Fruit fly (Drosophila melanogaster) whole organism, embryonic: Measurements from ENCODE around the gene Cisd2.
A peak's percentile ranks its signal among the peaks of the same experiment; 100 is the strongest.

Source experiments
- Atf3 ChIP-seq: fragments of 200-800 bp; sonication (Bioruptor generic); optimal IDR thresholded peaks from 3 replicates; lab custom pipeline; 2016; ENCODE audit warnings: missing biosample characterization, missing genetic modification characterization
- BEAF-32 ChIP-seq: fragments of 200-800 bp; sonication (Bioruptor generic); optimal IDR thresholded peaks from 3 replicates; lab custom pipeline; 2017; ENCODE audit warnings: missing biosample characterization, missing genetic modification characterization, mild to moderate bottlenecking, moderate library complexity, missing genetic modification reagents
- CG10147 ChIP-seq: fragments of 200-800 bp; sonication (Bioruptor generic); optimal IDR thresholded peaks from 2 replicates; lab custom pipeline; 2019; ENCODE audit warnings: missing biosample characterization, mild to moderate bottlenecking, missing genetic modification characterization, moderate library complexity
- CG11560 ChIP-seq: fragments of 200-800 bp; sonication (Bioruptor generic); IDR thresholded peaks from 3 replicates; pipeline ENCODE4 v1.3.6; 2022; ENCODE audit warnings: missing biosample characterization, missing genetic modification characterization
- CG12391 ChIP-seq: fragments of 200-800 bp; sonication (Bioruptor generic); optimal IDR thresholded peaks from 3 replicates; lab custom pipeline; 2018; ENCODE audit warnings: missing biosample characterization, mild to moderate bottlenecking, missing genetic modification characterization, moderate library complexity
- CG13287 ChIP-seq: fragments of 200-800 bp; sonication (Bioruptor generic); IDR thresholded peaks from 2 replicates; pipeline ENCODE4 v1.3.6; 2022; ENCODE audit warnings: missing biosample characterization, missing genetic modification characterization; ENCODE audit not compliant: partially characterized antibody
- CG14860 ChIP-seq: fragments of 200-800 bp; sonication (Bioruptor generic); IDR thresholded peaks from 3 replicates; pipeline ENCODE4 v1.3.6; 2022; ENCODE audit warnings: missing biosample characterization, missing genetic modification characterization; ENCODE audit not compliant: partially characterized antibody
- CG15514 ChIP-seq: fragments of 200-800 bp; sonication (Bioruptor generic); optimal IDR thresholded peaks from 3 replicates; lab custom pipeline; 2017; ENCODE audit warnings: missing biosample characterization, missing genetic modification characterization, mild to moderate bottlenecking, moderate library complexity, missing genetic modification reagents
- CG17361 ChIP-seq: fragments of 200-800 bp; sonication (Bioruptor generic); IDR thresholded peaks from 3 replicates; pipeline ENCODE4 v1.3.6; 2022; ENCODE audit warnings: missing biosample characterization, missing genetic modification characterization
- CG17612 ChIP-seq: fragments of 200-800 bp; sonication (Bioruptor generic); IDR thresholded peaks from 2 replicates; pipeline ENCODE4 v1.3.6; 2022; ENCODE audit warnings: missing biosample characterization, missing genetic modification characterization
- CG17829 ChIP-seq: fragments of 200-800 bp; optimal IDR thresholded peaks from 2 replicates; lab custom pipeline; 2019; ENCODE audit warnings: missing biosample characterization, mild to moderate bottlenecking, missing genetic modification characterization, moderate library complexity
- CG2129 ChIP-seq: fragments of 200-800 bp; sonication (Bioruptor generic); IDR thresholded peaks from 2 replicates; pipeline ENCODE4 v1.3.6; 2022; ENCODE audit warnings: missing biosample characterization, missing genetic modification characterization; ENCODE audit not compliant: partially characterized antibody
- CG34422 ChIP-seq: fragments of 200-800 bp; sonication (Bioruptor generic); IDR thresholded peaks from 3 replicates; pipeline ENCODE4 v1.3.6; 2022; ENCODE audit warnings: missing biosample characterization, missing genetic modification characterization
- CG4282 ChIP-seq: fragments of 200-800 bp; sonication (Bioruptor generic); optimal IDR thresholded peaks from 2 replicates; lab custom pipeline; 2016; ENCODE audit warnings: missing biosample characterization, missing genetic modification characterization
- CG7271 ChIP-seq: fragments of 200-800 bp; sonication (Bioruptor generic); optimal IDR thresholded peaks from 2 replicates; lab custom pipeline; 2018; ENCODE audit warnings: missing biosample characterization, mild to moderate bottlenecking, missing genetic modification characterization, moderate library complexity
- CG7839 ChIP-seq: fragments of 200-800 bp; sonication (Bioruptor generic); optimal IDR thresholded peaks from 3 replicates; lab custom pipeline; 2018; ENCODE audit warnings: missing biosample characterization, mild to moderate bottlenecking, missing genetic modification characterization, moderate library complexity
- CG8478 ChIP-seq: fragments of >200 bp; optimal IDR thresholded peaks from 2 replicates; lab custom pipeline; 2018
- CG9609 ChIP-seq: fragments of 200-800 bp; sonication (Bioruptor generic); optimal IDR thresholded peaks from 3 replicates; lab custom pipeline; 2016; ENCODE audit warnings: missing biosample characterization, missing genetic modification characterization
- CG9932 ChIP-seq: fragments of 200-800 bp; sonication (Bioruptor generic); IDR thresholded peaks from 2 replicates; pipeline ENCODE4 v1.3.6; 2022; ENCODE audit warnings: missing biosample characterization, missing genetic modification characterization
- CTCF ChIP-seq: fragments of 200-800 bp; sonication (Bioruptor generic); optimal IDR thresholded peaks from 2 replicates; lab custom pipeline; 2017; ENCODE audit warnings: missing biosample characterization, mild to moderate bottlenecking, missing genetic modification characterization, moderate library complexity
- CkIIα-i1 ChIP-seq: fragments of 200-800 bp; sonication (Bioruptor generic); IDR thresholded peaks from 2 replicates; pipeline ENCODE4 v1.3.6; 2022; ENCODE audit warnings: missing biosample characterization, missing genetic modification characterization
- D ChIP-seq, 2 experiments: fragments of 200-800 bp in 1 of 2; fragments of >200 bp in 1 of 2; sonication (Bioruptor generic) in 1 of 2; optimal IDR thresholded peaks; 2 replicates in 1 of 2; 3 replicates in 1 of 2; lab custom pipeline; 2017; ENCODE audit warnings: mild to moderate bottlenecking in 1 of 2, missing biosample characterization in 1 of 2, missing genetic modification characterization in 1 of 2, missing genetic modification reagents in 1 of 2
- Dll ChIP-seq: fragments of 200-800 bp; sonication (Bioruptor generic); IDR thresholded peaks from 4 replicates; pipeline ENCODE4 v1.3.6; 2022; ENCODE audit warnings: missing biosample characterization, missing genetic modification characterization; ENCODE audit not compliant: partially characterized antibody
- Doc3 ChIP-seq: fragments of 200-800 bp; sonication (Bioruptor generic); IDR thresholded peaks from 3 replicates; pipeline ENCODE4 v1.3.6; 2022; ENCODE audit warnings: missing biosample characterization, missing genetic modification characterization; ENCODE audit not compliant: partially characterized antibody
- HmgD ChIP-seq: fragments of 200-800 bp; sonication (Bioruptor generic); optimal IDR thresholded peaks from 3 replicates; lab custom pipeline; 2016; ENCODE audit warnings: missing biosample characterization, missing genetic modification characterization
- MBD-R2 ChIP-seq: fragments of 200-800 bp; sonication (Bioruptor generic); IDR thresholded peaks from 2 replicates; pipeline ENCODE4 v1.3.6; 2022; ENCODE audit warnings: missing biosample characterization, missing genetic modification characterization
- Max ChIP-seq: fragments of 200-800 bp; sonication (Bioruptor generic); optimal IDR thresholded peaks from 2 replicates; lab custom pipeline; 2016; ENCODE audit warnings: missing biosample characterization, mild to moderate bottlenecking, missing genetic modification characterization
- Side ChIP-seq: fragments of 200-800 bp; sonication (Bioruptor generic); optimal IDR thresholded peaks from 2 replicates; lab custom pipeline; 2016; ENCODE audit warnings: missing biosample characterization, missing genetic modification characterization
- Sox102F ChIP-seq: fragments of 200-800 bp; sonication (Bioruptor generic); optimal IDR thresholded peaks from 2 replicates; lab custom pipeline; 2018; ENCODE audit warnings: missing biosample characterization, mild to moderate bottlenecking, missing genetic modification characterization, moderate library complexity
- Spps ChIP-seq: fragments of 200-800 bp; sonication (Bioruptor generic); optimal IDR thresholded peaks from 2 replicates; lab custom pipeline; 2018; ENCODE audit warnings: missing biosample characterization, mild to moderate bottlenecking, missing genetic modification characterization
- Sry-β ChIP-seq: fragments of 200-800 bp; sonication (Bioruptor generic); optimal IDR thresholded peaks from 2 replicates; lab custom pipeline; 2018; ENCODE audit warnings: missing biosample characterization, mild to moderate bottlenecking, missing genetic modification characterization, moderate library complexity
- Sry-δ ChIP-seq: fragments of 200-800 bp; sonication (Bioruptor generic); optimal IDR thresholded peaks from 2 replicates; lab custom pipeline; 2016; ENCODE audit warnings: missing biosample characterization, missing genetic modification characterization
- TFAM ChIP-seq: fragments of 200-800 bp; sonication (Bioruptor generic); optimal IDR thresholded peaks from 2 replicates; lab custom pipeline; 2017; ENCODE audit warnings: missing biosample characterization, missing genetic modification characterization, inconsistent platforms
- Trl ChIP-seq, 3 experiments: fragments of >200 bp in 2 of 3; fragments of 200-800 bp in 1 of 3; sonication (Bioruptor generic) in 1 of 3; optimal IDR thresholded peaks; 2 replicates in 1 of 3; 3 replicates in 2 of 3; lab custom pipeline; 2016 to 2017; ENCODE audit warnings: missing biosample characterization in 1 of 3, missing genetic modification characterization in 1 of 3
- bbx ChIP-seq: fragments of 200-800 bp; sonication (Bioruptor generic); IDR thresholded peaks from 2 replicates; pipeline ENCODE4 v1.3.6; 2022; ENCODE audit warnings: missing biosample characterization, missing genetic modification characterization; ENCODE audit not compliant: partially characterized antibody
- disco-r ChIP-seq: fragments of 200-800 bp; sonication (Bioruptor generic); optimal IDR thresholded peaks from 2 replicates; lab custom pipeline; 2016; ENCODE audit warnings: missing biosample characterization, missing genetic modification characterization
- gro ChIP-seq: fragments of 200-800 bp; sonication (Bioruptor generic); optimal IDR thresholded peaks from 2 replicates; lab custom pipeline; 2016; ENCODE audit warnings: missing biosample characterization, missing genetic modification characterization
- hb ChIP-seq: fragments of 200-800 bp; sonication (Bioruptor generic); IDR thresholded peaks from 3 replicates; pipeline ENCODE4 v1.3.6; 2022; ENCODE audit warnings: missing biosample characterization, missing genetic modification characterization; ENCODE audit not compliant: partially characterized antibody
- lab ChIP-seq: fragments of 200-800 bp; sonication (Bioruptor generic); optimal IDR thresholded peaks from 3 replicates; lab custom pipeline; 2017; ENCODE audit warnings: missing biosample characterization, missing genetic modification characterization, mild to moderate bottlenecking, moderate library complexity, missing genetic modification reagents
- nau ChIP-seq: fragments of 200-800 bp; sonication (Bioruptor generic); optimal IDR thresholded peaks from 3 replicates; lab custom pipeline; 2017; ENCODE audit warnings: missing biosample characterization, mild to moderate bottlenecking, missing genetic modification characterization, missing genetic modification reagents
- nerfin-1 ChIP-seq: fragments of 200-800 bp; sonication (Bioruptor generic); optimal IDR thresholded peaks from 3 replicates; lab custom pipeline; 2019; ENCODE audit warnings: missing biosample characterization, mild to moderate bottlenecking, missing genetic modification characterization, moderate library complexity
- nmo ChIP-seq: fragments of 200-800 bp; sonication (Bioruptor generic); optimal IDR thresholded peaks from 2 replicates; lab custom pipeline; 2018; ENCODE audit warnings: missing biosample characterization, mild to moderate bottlenecking, missing genetic modification characterization, moderate library complexity
- phol ChIP-seq: fragments of 200-800 bp; sonication (Bioruptor generic); optimal IDR thresholded peaks from 3 replicates; lab custom pipeline; 2018; ENCODE audit warnings: missing biosample characterization, mild to moderate bottlenecking, missing genetic modification characterization, moderate library complexity
- sim ChIP-seq: fragments of 200-800 bp; sonication (Bioruptor generic); IDR thresholded peaks from 2 replicates; pipeline ENCODE4 v1.3.6; 2022; ENCODE audit warnings: missing biosample characterization, missing genetic modification characterization
- trem ChIP-seq: fragments of 200-800 bp; optimal IDR thresholded peaks from 3 replicates; lab custom pipeline; 2019; ENCODE audit warnings: missing biosample characterization, mild to moderate bottlenecking, missing genetic modification characterization, moderate library complexity
- trh ChIP-seq: fragments of 200-800 bp; sonication (Bioruptor generic); optimal IDR thresholded peaks from 2 replicates; lab custom pipeline; 2016; ENCODE audit warnings: missing biosample characterization, missing genetic modification characterization
- zen2 ChIP-seq: fragments of 200-800 bp; sonication (Bioruptor generic); IDR thresholded peaks from 3 replicates; pipeline ENCODE4 v1.3.6; 2022; ENCODE audit warnings: missing biosample characterization, missing genetic modification characterization; ENCODE audit not compliant: partially characterized antibody
- zfh2 ChIP-seq: fragments of 200-800 bp; sonication (Bioruptor generic); optimal IDR thresholded peaks from 2 replicates; lab custom pipeline; 2016; ENCODE audit warnings: missing biosample characterization, missing genetic modification characterization

Gene Cisd2

DNA sequence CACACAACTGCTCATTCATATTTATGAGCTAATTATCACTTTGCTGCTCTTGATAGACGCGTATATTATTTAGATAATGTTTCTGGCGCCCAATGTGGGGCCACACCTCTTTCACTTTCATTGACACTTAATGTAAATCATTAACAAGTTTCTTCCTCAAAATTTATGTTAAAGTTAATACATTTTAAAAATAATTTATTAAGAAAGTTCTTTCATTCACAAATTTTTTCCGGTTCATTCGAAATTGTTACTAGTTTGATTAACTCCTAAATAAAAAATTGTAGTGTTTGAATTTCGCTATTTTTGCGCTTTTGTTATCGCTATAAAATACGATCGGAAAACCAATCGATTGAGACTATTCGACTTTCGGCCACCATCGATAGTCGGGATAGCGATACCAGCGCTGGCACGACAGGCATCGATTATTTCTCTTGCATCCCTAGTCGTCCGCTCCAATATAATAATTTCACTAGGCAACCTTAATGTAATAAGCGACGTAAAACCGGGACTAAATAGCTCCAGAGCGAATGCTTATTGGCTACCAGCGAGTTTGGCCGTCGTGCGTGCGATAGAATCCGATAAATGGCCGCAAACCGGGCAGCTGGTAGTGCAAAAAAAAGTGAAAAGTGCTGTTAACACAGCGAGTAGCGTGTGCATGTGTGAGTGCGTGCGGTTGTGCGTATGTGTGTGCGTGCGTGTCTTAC lies 5.7 kb upstream of the Cisd2 start, which contains the start of gene Usp1:
Gene Usp1, plus strand, starts transcription at position 417 of the 704 bp plus-strand sequence.
- peak; percentile 94 for TF ChIP-seq BEAF-32 (GFP tag; lab: Kevin White, UChicago)
- TF ChIP-seq CG17829 = peak; percentile 52
- TF ChIP-seq CkIIα-i1 = no peak
- TF ChIP-seq Sry-β = no peak
- TF ChIP-seq sim (GFP tag; lab: Robert Waterston, UW) = no peak
- TF ChIP-seq CG34422 (GFP tag; lab: Robert Waterston, UW) = peak; percentile 52; the same call in 1 of the 3 replicates
- TF ChIP-seq disco-r (GFP tag; lab: Kevin White, UChicago) = no peak
- peak; percentile 98 for TF ChIP-seq hb (GFP tag; lab: Robert Waterston, UW)
- TF ChIP-seq CG7271 = no peak
- peak; percentile 12 for TF ChIP-seq CG12391 (tag; lab: Kevin White, UChicago)
- no peak for TF ChIP-seq zfh2 (GFP tag; lab: Kevin White, UChicago)
- peak; percentile 63 for TF ChIP-seq CG9932
- peak; percentile 97 for TF ChIP-seq CG14860 (GFP tag; lab: Robert Waterston, UW)
- no peak for TF ChIP-seq lab (GFP tag; lab: Kevin White, UChicago)
- TF ChIP-seq Spps (tag; lab: Kevin White, UChicago) = no peak
- peak; percentile 94; the same call in 2 of the 3 replicates for TF ChIP-seq CG17361 (GFP tag; lab: Robert Waterston, UW)
- peak; percentile 86 for TF ChIP-seq Doc3
- peak; percentile 60 for TF ChIP-seq CG15514
- peak; percentile 65 for TF ChIP-seq gro (GFP tag; lab: Kevin White, UChicago)
- no peak for TF ChIP-seq Trl (optimal IDR thresholded peaks at IDR 0.05; lab: Kevin White, UChicago)
- TF ChIP-seq Trl (GFP tag; optimal IDR thresholded peaks at IDR 0.05; lab: Kevin White, UChicago) = no peak
- peak; percentile 87 for TF ChIP-seq CG8478 (lab: Kevin White, UChicago)
- peak; percentile 62 for TF ChIP-seq nmo (GFP tag; lab: Kevin White, UChicago)
- TF ChIP-seq nerfin-1 (tag; lab: Kevin White, UChicago) = peak; percentile 32
- TF ChIP-seq zen2 (GFP tag; lab: Robert Waterston, UW) = peak; percentile 94
- no peak for TF ChIP-seq CG17612 (GFP tag; lab: Robert Waterston, UW)
- peak; percentile 54 for TF ChIP-seq trem (tag; lab: Kevin White, UChicago)
- peak; percentile 97 for TF ChIP-seq bbx (GFP tag; lab: Robert Waterston, UW)
- no peak for TF ChIP-seq CG4282
- TF ChIP-seq MBD-R2 (GFP tag; lab: Robert Waterston, UW) = peak; percentile 53
- TF ChIP-seq Side = peak; percentile 28
- peak; percentile 93 for TF ChIP-seq Sry-δ (GFP tag; lab: Kevin White, UChicago)
- TF ChIP-seq CG2129 (GFP tag; lab: Robert Waterston, UW) = peak; percentile 78
- TF ChIP-seq CG13287 (GFP tag; lab: Robert Waterston, UW) = peak; percentile 96
- no peak for TF ChIP-seq nau (GFP tag; lab: Kevin White, UChicago)
- TF ChIP-seq Atf3 (GFP tag; lab: Kevin White, UChicago) = no peak
- TF ChIP-seq Sox102F = no peak
- TF ChIP-seq CG9609 = peak; percentile 16
- TF ChIP-seq D (optimal IDR thresholded peaks at IDR 0.05; lab: Kevin White, UChicago) = peak; percentile 73
- TF ChIP-seq D (GFP tag; optimal IDR thresholded peaks at IDR 0.05; lab: Kevin White, UChicago) = no peak
- TF ChIP-seq trh (GFP tag; lab: Kevin White, UChicago) = no peak
- no peak for TF ChIP-seq CG7839
- TF ChIP-seq HmgD (GFP tag; lab: Kevin White, UChicago) = peak; percentile 42
- peak; percentile 91 for TF ChIP-seq Dll (GFP tag; lab: Robert Waterston, UW)
- no peak for TF ChIP-seq TFAM (GFP tag; lab: Kevin White, UChicago)
- peak; percentile 100 for TF ChIP-seq CG11560
- TF ChIP-seq Max (GFP tag; lab: Kevin White, UChicago) = peak; percentile 6
- TF ChIP-seq CG10147 = no peak
- peak; percentile 49 for TF ChIP-seq phol (tag; lab: Kevin White, UChicago)
- no peak for TF ChIP-seq CTCF (GFP tag; lab: Kevin White, UChicago)
